Worm (Caenorhabditis elegans): ENCODE data around the gene T26G10.1.
A peak's percentile ranks its signal among the peaks of the same experiment; 100 is the strongest.
"Not testable (repeated sequence)": the region's sequence is repeated elsewhere in the genome, so short reads cannot be mapped to it uniquely, and the experiment has no call there.

Gene T26G10.1

ce11 chrIII:9433576-9434107 lies 27.2 kb upstream of the T26G10.1 start, which contains the start of gene cpar-1:
cpar-1 (plus strand) TSS chrIII:9434057.
- no peak for TF ChIP-seq mbf-1 (tag; optimal IDR thresholded peaks at IDR 0.05)
- no peak for TF ChIP-seq C34F6.9 (tag; optimal IDR thresholded peaks at IDR 0.05)
- no peak for TF ChIP-seq ceh-82 (tag; optimal IDR thresholded peaks at IDR 0.05)
- no peak for TF ChIP-seq nhr-77 (tag; optimal IDR thresholded peaks at IDR 0.05)
- no peak for TF ChIP-seq fos-1 (tag; optimal IDR thresholded peaks at IDR 0.05)
- TF ChIP-seq nhr-21 (tag; optimal IDR thresholded peaks at IDR 0.05), result no peak
- no peak for TF ChIP-seq nhr-237 (tag; optimal IDR thresholded peaks at IDR 0.05)
- TF ChIP-seq ZK546.5 (tag; optimal IDR thresholded peaks at IDR 0.05), result no peak
- TF ChIP-seq peb-1 (tag; optimal IDR thresholded peaks at IDR 0.05), result no peak
- no peak for TF ChIP-seq nhr-10 (tag; optimal IDR thresholded peaks at IDR 0.05)
- no peak for TF ChIP-seq lin-39 (tag; optimal IDR thresholded peaks at IDR 0.05)
- TF ChIP-seq sem-4 (tag; optimal IDR thresholded peaks at IDR 0.05), result no peak
- TF ChIP-seq sma-9 (GFP tag; optimal IDR thresholded peaks at IDR 0.05), result no peak
- no peak for TF ChIP-seq sma-9 (tag; optimal IDR thresholded peaks at IDR 0.05)
- TF ChIP-seq elt-1 (tag; optimal IDR thresholded peaks at IDR 0.05), result no peak
- TF ChIP-seq F13H6.1 (tag; optimal IDR thresholded peaks at IDR 0.05), result no peak
- TF ChIP-seq nhr-6 (tag; optimal IDR thresholded peaks at IDR 0.05), result no peak

- TF ChIP-seq mbf-1 (tag; optimal IDR thresholded peaks at IDR 0.05), result no peak
- TF ChIP-seq dmd-4 (tag; optimal IDR thresholded peaks at IDR 0.05), result no peak
- TF ChIP-seq lin-39 (tag; optimal IDR thresholded peaks at IDR 0.05), result no peak
- TF ChIP-seq R02D3.7 (tag; optimal IDR thresholded peaks at IDR 0.05), result no peak
Observed at ce11 chrIII:9426301-9426700, 19.9 kb upstream of the T26G10.1 start, which contains the start of gene T26G10.5. T26G10.5 (minus strand) TSS chrIII:9426401.

- not testable (repeated sequence) for TF ChIP-seq ztf-1 (GFP tag; conservative IDR thresholded peaks at IDR 0.05); R02D3.7 (tag; optimal IDR thresholded peaks at IDR 0.05); fos-1 (tag; optimal IDR thresholded peaks at IDR 0.05)
Observed at ce11 chrIII:9420231-9420630, 13.8 kb upstream of the T26G10.1 start, which contains the start of gene T26G10.4. T26G10.4 (plus strand) TSS chrIII:9420531.

- TF ChIP-seq lin-13 (GFP tag; optimal IDR thresholded peaks at IDR 0.05) (no peak), aly-2 (tag; optimal IDR thresholded peaks at IDR 0.05) (no peak), sma-9 (GFP tag; optimal IDR thresholded peaks at IDR 0.05) (no peak), sma-9 (tag; optimal IDR thresholded peaks at IDR 0.05) (no peak), R02D3.7 (tag; optimal IDR thresholded peaks at IDR 0.05) (no peak), sem-4 (tag; optimal IDR thresholded peaks at IDR 0.05) (no peak), unc-62 (GFP tag; optimal IDR thresholded peaks at IDR 0.05) (no peak), sma-3 (GFP tag; optimal IDR thresholded peaks at IDR 0.05) (no peak), gmeb-1 (tag; optimal IDR thresholded peaks at IDR 0.05) (no peak), mab-5 (tag; optimal IDR thresholded peaks at IDR 0.05) (no peak), blmp-1 (tag; optimal IDR thresholded peaks at IDR 0.05; ENCODE audit: insufficient read depth) (no peak), Y55F3AM.14 (GFP tag; optimal IDR thresholded peaks at IDR 0.05) (no peak), nhr-21 (tag; optimal IDR thresholded peaks at IDR 0.05) (no peak), crh-2 (tag; optimal IDR thresholded peaks at IDR 0.05) (no peak), ZK546.5 (tag; optimal IDR thresholded peaks at IDR 0.05) (no peak), nhr-23 (tag; optimal IDR thresholded peaks at IDR 0.05) (no peak), ceh-16 (tag; optimal IDR thresholded peaks at IDR 0.05) (no peak), dmd-4 (tag; optimal IDR thresholded peaks at IDR 0.05) (no peak), ztf-4 (tag; optimal IDR thresholded peaks at IDR 0.05) (no peak), nhr-12 (tag; optimal IDR thresholded peaks at IDR 0.05) (no peak), nhr-237 (tag; optimal IDR thresholded peaks at IDR 0.05) (no peak)
Observed at ce11 chrIII:9413340-9413739, 6.9 kb upstream of the T26G10.1 start, which contains the start of gene T26G10.3. T26G10.3 (minus strand) TSS chrIII:9413440.

- TF ChIP-seq snpc-4 (tag; optimal IDR thresholded peaks at IDR 0.05), result peak; percentile 92
- TF ChIP-seq unc-55 (GFP tag; optimal IDR thresholded peaks at IDR 0.05), result peak; percentile 48
Observed at ce11 chrIII:9408304-9408703, 1.9 kb upstream of the T26G10.1 start.
